Fruit fly (Drosophila melanogaster) whole organism, embryonic: Measurements from ENCODE around the gene Lamtor3.
A peak's percentile ranks its signal among the peaks of the same experiment; 100 is the strongest.

Experiments
- Awh ChIP-seq: fragments of 200-800 bp; sonication (Bioruptor generic); IDR thresholded peaks from 2 replicates; pipeline ENCODE4, ENCODE4 v1.3.6; 2022; ENCODE audit warnings: missing biosample characterization, missing genetic modification characterization
- B-H2 ChIP-seq: fragments of 200-800 bp; sonication (Bioruptor generic); optimal IDR thresholded peaks from 2 replicates; lab custom pipeline; 2018; ENCODE audit warnings: missing biosample characterization, mild to moderate bottlenecking, missing genetic modification characterization
- CG10209 ChIP-seq: fragments of 200-800 bp; sonication (Bioruptor generic); optimal IDR thresholded peaks from 3 replicates; lab custom pipeline; 2017; ENCODE audit warnings: missing biosample characterization, mild to moderate bottlenecking, missing genetic modification characterization, missing genetic modification reagents
- CG10959 ChIP-seq: fragments of 200-800 bp; sonication (Bioruptor generic); IDR thresholded peaks from 2 replicates; pipeline ENCODE4 v1.3.6; 2022; ENCODE audit warnings: missing biosample characterization, missing genetic modification characterization
- CG12219 ChIP-seq: fragments of 200-800 bp; sonication (Bioruptor generic); optimal IDR thresholded peaks from 3 replicates; lab custom pipeline; 2018; ENCODE audit warnings: missing biosample characterization, mild to moderate bottlenecking, missing genetic modification characterization
- CG12942 ChIP-seq: fragments of 200-800 bp; sonication (Bioruptor generic); optimal IDR thresholded peaks from 3 replicates; lab custom pipeline; 2016; ENCODE audit warnings: missing biosample characterization, missing genetic modification characterization
- CG13123 ChIP-seq: fragments of 200-800 bp; sonication (Bioruptor generic); optimal IDR thresholded peaks from 2 replicates; lab custom pipeline; 2016; ENCODE audit warnings: missing biosample characterization, missing genetic modification characterization
- CG13424 ChIP-seq: fragments of 200-800 bp; sonication (Bioruptor generic); optimal IDR thresholded peaks from 2 replicates; lab custom pipeline; 2019; ENCODE audit warnings: missing biosample characterization, mild to moderate bottlenecking, missing genetic modification characterization, moderate library complexity
- CG13624 ChIP-seq: fragments of 200-800 bp; sonication (Bioruptor generic); optimal IDR thresholded peaks from 2 replicates; lab custom pipeline; 2016; ENCODE audit warnings: missing biosample characterization, missing genetic modification characterization
- CG15479 ChIP-seq: fragments of 200-800 bp; sonication (Bioruptor generic); optimal IDR thresholded peaks from 3 replicates; lab custom pipeline; 2019; ENCODE audit warnings: missing biosample characterization, mild to moderate bottlenecking, missing genetic modification characterization, moderate library complexity
- CG16863 ChIP-seq: fragments of 200-800 bp; sonication (Bioruptor generic); optimal IDR thresholded peaks from 3 replicates; lab custom pipeline; 2016; ENCODE audit warnings: missing biosample characterization, missing genetic modification characterization
- CG18599 ChIP-seq: fragments of 200-800 bp; sonication (Bioruptor generic); optimal IDR thresholded peaks from 3 replicates; lab custom pipeline; 2017; ENCODE audit warnings: missing biosample characterization, missing genetic modification characterization, mild to moderate bottlenecking, moderate library complexity, missing genetic modification reagents
- CG30431 ChIP-seq: fragments of 200-800 bp; sonication (Bioruptor generic); optimal IDR thresholded peaks from 2 replicates; lab custom pipeline; 2017; ENCODE audit warnings: missing biosample characterization, missing genetic modification characterization
- CG32532 ChIP-seq: fragments of 200-800 bp; sonication (Bioruptor generic); IDR thresholded peaks from 2 replicates; pipeline ENCODE4 v1.3.6; 2022; ENCODE audit warnings: missing biosample characterization, missing genetic modification characterization
- CG33213 ChIP-seq: fragments of 200-800 bp; sonication (Bioruptor generic); optimal IDR thresholded peaks from 3 replicates; lab custom pipeline; 2016; ENCODE audit warnings: missing biosample characterization, missing genetic modification characterization
- CG3726 ChIP-seq: fragments of 200-800 bp; sonication (Bioruptor generic); IDR thresholded peaks from 3 replicates; pipeline ENCODE4, ENCODE4 v1.3.6; 2022; ENCODE audit warnings: missing biosample characterization, missing genetic modification characterization
- CG3995 ChIP-seq: fragments of 200-800 bp; sonication (Bioruptor generic); optimal IDR thresholded peaks from 3 replicates; lab custom pipeline; 2016; ENCODE audit warnings: missing biosample characterization, missing genetic modification characterization
- CG6813 ChIP-seq: fragments of 200-800 bp; sonication (Bioruptor generic); optimal IDR thresholded peaks from 2 replicates; lab custom pipeline; 2017; ENCODE audit warnings: missing biosample characterization, missing genetic modification characterization, mild to moderate bottlenecking, moderate library complexity, missing genetic modification reagents
- CG7839 ChIP-seq: fragments of 200-800 bp; sonication (Bioruptor generic); optimal IDR thresholded peaks from 3 replicates; lab custom pipeline; 2018; ENCODE audit warnings: missing biosample characterization, mild to moderate bottlenecking, missing genetic modification characterization, moderate library complexity
- CG9876 ChIP-seq: fragments of 200-800 bp; sonication (Bioruptor generic); optimal IDR thresholded peaks from 2 replicates; lab custom pipeline; 2016; ENCODE audit warnings: missing biosample characterization, missing genetic modification characterization
- Dek ChIP-seq: fragments of 200-800 bp; sonication (Bioruptor generic); optimal IDR thresholded peaks from 3 replicates; lab custom pipeline; 2019; ENCODE audit warnings: missing biosample characterization, mild to moderate bottlenecking, missing genetic modification characterization, moderate library complexity
- Dfd ChIP-seq, 2 experiments: fragments of >200 bp; optimal IDR thresholded peaks; 2 replicates each; lab custom pipeline; 2017; ENCODE audit warnings: missing biosample characterization in 2 of 2, missing genetic modification characterization in 2 of 2
- Dip3 ChIP-seq: fragments of 200-800 bp; sonication (Bioruptor generic); optimal IDR thresholded peaks from 3 replicates; lab custom pipeline; 2016; ENCODE audit warnings: missing biosample characterization, missing genetic modification characterization
- Doc2 ChIP-seq: fragments of 200-800 bp; sonication (Bioruptor generic); IDR thresholded peaks from 2 replicates; pipeline ENCODE4 v1.3.6; 2022; ENCODE audit warnings: missing biosample characterization, missing genetic modification characterization
- Dp ChIP-seq: fragments of 200-800 bp; sonication (Bioruptor generic); optimal IDR thresholded peaks from 2 replicates; lab custom pipeline; 2018; ENCODE audit warnings: missing biosample characterization, mild to moderate bottlenecking, missing genetic modification characterization, moderate library complexity
- HLH4C ChIP-seq: fragments of 200-800 bp; sonication (Bioruptor generic); IDR thresholded peaks from 3 replicates; pipeline ENCODE4 v1.3.6; 2022; ENCODE audit warnings: missing biosample characterization, missing genetic modification characterization; ENCODE audit not compliant: partially characterized antibody
- HmgD ChIP-seq: fragments of 200-800 bp; sonication (Bioruptor generic); optimal IDR thresholded peaks from 3 replicates; lab custom pipeline; 2016; ENCODE audit warnings: missing biosample characterization, missing genetic modification characterization
- MTF-1 ChIP-seq: fragments of 200-800 bp; sonication (Bioruptor generic); optimal IDR thresholded peaks from 2 replicates; lab custom pipeline; 2018; ENCODE audit warnings: missing biosample characterization, mild to moderate bottlenecking, missing genetic modification characterization, borderline replicate concordance
- Nf-YB ChIP-seq: fragments of 200-800 bp; sonication (Bioruptor generic); optimal IDR thresholded peaks from 3 replicates; lab custom pipeline; 2019; ENCODE audit warnings: missing biosample characterization, mild to moderate bottlenecking, missing genetic modification characterization, moderate library complexity
- Ravus ChIP-seq: fragments of 200-800 bp; sonication (Bioruptor generic); IDR thresholded peaks from 2 replicates; pipeline ENCODE4 v1.3.6; 2022; ENCODE audit warnings: missing biosample characterization, missing genetic modification characterization
- Side ChIP-seq: fragments of 200-800 bp; sonication (Bioruptor generic); optimal IDR thresholded peaks from 2 replicates; lab custom pipeline; 2016; ENCODE audit warnings: missing biosample characterization, missing genetic modification characterization
- Sry-δ ChIP-seq: fragments of 200-800 bp; sonication (Bioruptor generic); optimal IDR thresholded peaks from 2 replicates; lab custom pipeline; 2016; ENCODE audit warnings: missing biosample characterization, missing genetic modification characterization
- Ssrp ChIP-seq: fragments of 200-800 bp; sonication (Bioruptor generic); optimal IDR thresholded peaks from 2 replicates; lab custom pipeline; 2018; ENCODE audit warnings: missing biosample characterization, mild to moderate bottlenecking, missing genetic modification characterization, moderate library complexity
- Stat92E ChIP-seq, 3 experiments: fragments of >200 bp in 2 of 3; fragments of 200-800 bp in 1 of 3; sonication (Bioruptor generic) in 1 of 3; optimal IDR thresholded peaks; 2 replicates each; lab custom pipeline; 2017 to 2019; ENCODE audit warnings: missing biosample characterization in 3 of 3, missing genetic modification characterization in 3 of 3, mild to moderate bottlenecking in 1 of 3, moderate library complexity in 1 of 3
- ab ChIP-seq: fragments of 200-800 bp; sonication (Bioruptor generic); optimal IDR thresholded peaks from 2 replicates; lab custom pipeline; 2016; ENCODE audit warnings: missing biosample characterization, missing genetic modification characterization
- cato ChIP-seq: fragments of 200-800 bp; sonication (Bioruptor generic); optimal IDR thresholded peaks from 2 replicates; lab custom pipeline; 2016; ENCODE audit warnings: missing biosample characterization, missing genetic modification characterization, borderline replicate concordance
- cwo ChIP-seq: fragments of 200-800 bp; sonication (Bioruptor generic); optimal IDR thresholded peaks from 3 replicates; lab custom pipeline; 2017; ENCODE audit warnings: missing biosample characterization, missing genetic modification characterization, mild to moderate bottlenecking, moderate library complexity, missing genetic modification reagents
- da ChIP-seq: fragments of 200-800 bp; sonication (Bioruptor generic); optimal IDR thresholded peaks from 2 replicates; lab custom pipeline; 2016; ENCODE audit warnings: missing biosample characterization, missing genetic modification characterization
- dati ChIP-seq: fragments of 200-800 bp; sonication (Bioruptor generic); IDR thresholded peaks from 2 replicates; pipeline ENCODE4 v1.3.6; 2022; ENCODE audit warnings: missing biosample characterization, missing genetic modification characterization
- disco-r ChIP-seq: fragments of 200-800 bp; sonication (Bioruptor generic); optimal IDR thresholded peaks from 2 replicates; lab custom pipeline; 2016; ENCODE audit warnings: missing biosample characterization, missing genetic modification characterization
- gcm2 ChIP-seq: fragments of 200-800 bp; sonication (Bioruptor generic); optimal IDR thresholded peaks from 2 replicates; lab custom pipeline; 2016; ENCODE audit warnings: missing biosample characterization, missing genetic modification characterization
- hb ChIP-seq: fragments of 200-800 bp; sonication (Bioruptor generic); IDR thresholded peaks from 3 replicates; pipeline ENCODE4 v1.3.6; 2022; ENCODE audit warnings: missing biosample characterization, missing genetic modification characterization; ENCODE audit not compliant: partially characterized antibody
- hbn ChIP-seq: fragments of 200-800 bp; sonication (Bioruptor generic); IDR thresholded peaks from 2 replicates; pipeline ENCODE4 v1.3.6; 2022; ENCODE audit warnings: missing biosample characterization, missing genetic modification characterization; ENCODE audit not compliant: partially characterized antibody
- hth ChIP-seq: fragments of >200 bp; optimal IDR thresholded peaks from 2 replicates; lab custom pipeline; 2017; ENCODE audit warnings: inconsistent platforms
- lab ChIP-seq: fragments of 200-800 bp; sonication (Bioruptor generic); optimal IDR thresholded peaks from 3 replicates; lab custom pipeline; 2017; ENCODE audit warnings: missing biosample characterization, missing genetic modification characterization, mild to moderate bottlenecking, moderate library complexity, missing genetic modification reagents
- luna ChIP-seq: fragments of 200-800 bp; sonication (Bioruptor generic); optimal IDR thresholded peaks from 2 replicates; lab custom pipeline; 2016; ENCODE audit warnings: missing biosample characterization, missing genetic modification characterization
- odd ChIP-seq: fragments of 200-800 bp; sonication (Bioruptor generic); optimal IDR thresholded peaks from 2 replicates; lab custom pipeline; 2017; ENCODE audit warnings: missing biosample characterization, mild to moderate bottlenecking, missing genetic modification characterization
- phol ChIP-seq: fragments of 200-800 bp; sonication (Bioruptor generic); optimal IDR thresholded peaks from 3 replicates; lab custom pipeline; 2018; ENCODE audit warnings: missing biosample characterization, mild to moderate bottlenecking, missing genetic modification characterization, moderate library complexity
- scrt ChIP-seq: fragments of 200-800 bp; sonication (Bioruptor generic); optimal IDR thresholded peaks from 2 replicates; lab custom pipeline; 2018; ENCODE audit warnings: missing biosample characterization, mild to moderate bottlenecking, missing genetic modification characterization, moderate library complexity
- seq ChIP-seq: fragments of 200-800 bp; sonication (Bioruptor generic); IDR thresholded peaks from 2 replicates; pipeline ENCODE4 v1.3.6; 2022; ENCODE audit warnings: missing biosample characterization, missing genetic modification characterization
- wor ChIP-seq: fragments of 200-800 bp; sonication (Bioruptor generic); IDR thresholded peaks from 2 replicates; pipeline ENCODE4 v1.3.6; 2022; ENCODE audit warnings: missing biosample characterization, missing genetic modification characterization

The Lamtor3 gene

dm6 chr2L:17500946-17501451 is 20.0 kb downstream of the Lamtor3 start, which contains the start of the genes mEFTs and Dhc36C (continued):
- peak; percentile 78 for TF ChIP-seq Dp (GFP tag; lab: Kevin White, UChicago)
- TF ChIP-seq phol (tag; lab: Kevin White, UChicago) = peak; percentile 56
- peak; percentile 60 for TF ChIP-seq hbn (GFP tag; lab: Robert Waterston, UW)
- no peak for TF ChIP-seq CG13123 (GFP tag; lab: Kevin White, UChicago)
- no peak for TF ChIP-seq Dip3 (GFP tag; lab: Kevin White, UChicago)
- no peak for TF ChIP-seq da
- peak; percentile 77 for TF ChIP-seq CG15479
- no peak for TF ChIP-seq CG10209 (GFP tag; lab: Kevin White, UChicago)
- no peak for TF ChIP-seq Dfd (GFP tag; optimal IDR thresholded peaks at IDR 0.05; lab: Kevin White, UChicago)
- TF ChIP-seq CG7839 (tag; lab: Kevin White, UChicago) = no peak
- no peak for TF ChIP-seq odd (GFP tag; lab: Kevin White, UChicago)
- TF ChIP-seq lab (GFP tag; lab: Kevin White, UChicago) = no peak
- no peak for TF ChIP-seq CG12219 (GFP tag; lab: Kevin White, UChicago)
- no peak for TF ChIP-seq CG3995 (GFP tag; lab: Kevin White, UChicago)
- no peak for TF ChIP-seq gcm2 (GFP tag; lab: Kevin White, UChicago)
- TF ChIP-seq wor (GFP tag; lab: Robert Waterston, UW) = no peak
- no peak for TF ChIP-seq CG3726
- TF ChIP-seq CG13624 (GFP tag; lab: Kevin White, UChicago) = no peak
- peak; percentile 15 for TF ChIP-seq HmgD
- no peak for TF ChIP-seq CG33213
- no peak for TF ChIP-seq Doc2
- TF ChIP-seq CG9876 (GFP tag; lab: Kevin White, UChicago) = no peak
- TF ChIP-seq hth = no peak
- no peak for TF ChIP-seq B-H2
- TF ChIP-seq Stat92E (GFP tag; optimal IDR thresholded peaks at IDR 0.05; lab: Kevin White, UChicago) = no peak
- peak; percentile 45 for TF ChIP-seq scrt (GFP tag; lab: Kevin White, UChicago)
- TF ChIP-seq CG13424 = no peak
- no peak for TF ChIP-seq dati (GFP tag; lab: Robert Waterston, UW)
- peak; percentile 93 for TF ChIP-seq Sry-δ (GFP tag; lab: Kevin White, UChicago)
- TF ChIP-seq Ssrp (tag; lab: Kevin White, UChicago) = no peak
- TF ChIP-seq cato (GFP tag; lab: Kevin White, UChicago) = no peak
- no peak for TF ChIP-seq Nf-YB (GFP tag; lab: Kevin White, UChicago)
- TF ChIP-seq Awh (GFP tag; lab: Robert Waterston, UW) = no peak
- no peak for TF ChIP-seq CG12942 (GFP tag; lab: Kevin White, UChicago)
- TF ChIP-seq Side (GFP tag; lab: Kevin White, UChicago) = no peak
- TF ChIP-seq CG16863 = no peak
- TF ChIP-seq CG18599 (GFP tag; lab: Kevin White, UChicago) = no peak
- TF ChIP-seq ab = no peak
- no peak for TF ChIP-seq seq
- TF ChIP-seq luna (GFP tag; lab: Kevin White, UChicago) = no peak
- TF ChIP-seq CG10959 (GFP tag; lab: Robert Waterston, UW) = no peak
- TF ChIP-seq cwo = no peak
- peak; percentile 70 for TF ChIP-seq HLH4C (GFP tag; lab: Robert Waterston, UW)
- TF ChIP-seq CG30431 (GFP tag; lab: Kevin White, UChicago) = no peak
- no peak for TF ChIP-seq Ravus
- no peak for TF ChIP-seq disco-r (GFP tag; lab: Kevin White, UChicago)
- no peak for TF ChIP-seq CG32532 (GFP tag; lab: Robert Waterston, UW)
- TF ChIP-seq MTF-1 (GFP tag; lab: Kevin White, UChicago) = no peak
- TF ChIP-seq Dek = no peak
- no peak for TF ChIP-seq CG6813
- TF ChIP-seq hb (GFP tag; lab: Robert Waterston, UW) = peak; percentile 74; the same call in 2 of the 3 replicates
